Worm (Caenorhabditis elegans) whole organism, midembryonic: ENCODE measurements around the gene scd-1.

Source experiments
- T22C8.4 ChIP-seq: fragments of 200-800 bp; sonication (Bioruptor generic); IDR thresholded peaks from 2 replicates; pipeline ENCODE4 v1.3.6; 2022; ENCODE audit warnings: missing genetic modification characterization, missing compliant biosample characterization
- cog-1 ChIP-seq: sonication (generic microtip); optimal IDR thresholded peaks from 2 replicates; lab custom pipeline; 2016; ENCODE audit warnings: missing genetic modification characterization, missing compliant biosample characterization
- flt-1 ChIP-seq: fragments of 200-800 bp; sonication (Bioruptor generic); IDR thresholded peaks from 2 replicates; pipeline ENCODE4 v1.3.6; 2022; ENCODE audit warnings: missing genetic modification characterization, missing compliant biosample characterization
- klf-2 ChIP-seq: fragments of 200-800 bp; sonication (Bioruptor generic); conservative IDR thresholded peaks from 2 replicates; pipeline ENCODE4 v1.3.6; 2022; ENCODE audit warnings: missing genetic modification reagents, missing genetic modification characterization, missing compliant biosample characterization
- med-1 ChIP-seq: sonication (generic microtip); optimal IDR thresholded peaks from 2 replicates; lab custom pipeline; 2017; ENCODE audit warnings: missing genetic modification characterization, mild to moderate bottlenecking, missing compliant biosample characterization, antibody characterized with exemption, missing genetic modification reagents; ENCODE audit not compliant: insufficient read depth
- ref-1 ChIP-seq: fragments of 200-800 bp; sonication (Bioruptor generic); conservative IDR thresholded peaks from 2 replicates; pipeline ENCODE4 v1.3.6; 2022; ENCODE audit warnings: missing genetic modification reagents, missing genetic modification characterization, missing compliant biosample characterization
- tab-1 ChIP-seq: fragments of 200-800 bp; sonication (Bioruptor generic); IDR thresholded peaks from 2 replicates; pipeline ENCODE4 v1.3.6; 2022; ENCODE audit warnings: missing genetic modification characterization, missing compliant biosample characterization
- ztf-23 ChIP-seq: fragments of 200-800 bp; sonication (Bioruptor generic); IDR thresholded peaks from 2 replicates; pipeline ENCODE4 v1.3.6; 2022; ENCODE audit warnings: missing genetic modification reagents, missing genetic modification characterization, missing compliant biosample characterization
- ztf-29 ChIP-seq: fragments of 200-800 bp; sonication (Bioruptor generic); IDR thresholded peaks from 2 replicates; pipeline ENCODE4 v1.3.6; 2022; ENCODE audit warnings: missing genetic modification reagents, missing genetic modification characterization, missing compliant biosample characterization

The scd-1 gene

DNA sequence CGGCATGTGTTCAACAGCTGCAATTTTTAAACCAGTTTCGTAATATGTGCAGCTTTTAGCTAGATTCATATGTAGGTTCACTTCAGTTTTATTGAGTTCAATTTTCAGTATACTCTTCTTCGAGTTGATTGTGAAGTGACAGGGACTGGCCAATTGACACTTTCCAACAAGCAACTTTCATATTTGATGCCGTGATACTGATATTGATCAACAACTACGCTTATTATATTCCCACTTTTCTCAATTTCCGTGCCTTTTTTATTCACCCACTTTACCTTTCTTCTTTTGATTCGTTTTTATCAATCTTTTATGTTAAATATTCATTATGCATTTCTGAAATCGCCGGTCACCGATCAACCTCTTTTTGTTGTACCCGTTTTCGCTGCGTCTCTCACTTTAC is 41.5 kb downstream of the scd-1 start:
- no peak for TF ChIP-seq ztf-29 (GFP tag; lab: Robert Waterston, UW)

ce11 chrX:12480447-12480998 is 45.1 kb downstream of the scd-1 start, which contains the start of gene atf-6:
Gene atf-6, plus strand, starts transcription at chrX:12480948.
- peak; percentile 74 for TF ChIP-seq flt-1 (GFP tag; lab: Robert Waterston, UW)
- TF ChIP-seq T22C8.4 = no peak
- TF ChIP-seq tab-1 (GFP tag; lab: Robert Waterston, UW) = 0 out of 2 replicates have a peak, but pooled peaks have one; percentile 69
- 0 out of 2 replicates have a peak, but pooled peaks have one; percentile 50 for TF ChIP-seq ztf-23 (GFP tag; lab: Robert Waterston, UW)
- TF ChIP-seq ztf-29 (GFP tag; lab: Robert Waterston, UW) = no peak
- TF ChIP-seq ref-1 = 0 out of 2 replicates have a peak, but pooled peaks have one; percentile 37
- TF ChIP-seq cog-1 (tag; lab: Kevin White, UChicago) = peak; percentile 63
- no peak for TF ChIP-seq klf-2

ce11 chrX:12479027-12479426 is 46.6 kb downstream of the scd-1 start:
- TF ChIP-seq klf-2 (no peak), ztf-23 (GFP tag; lab: Robert Waterston, UW) (no peak), cog-1 (tag; lab: Kevin White, UChicago) (no peak), tab-1 (GFP tag; lab: Robert Waterston, UW) (no peak), ztf-29 (GFP tag; lab: Robert Waterston, UW) (no peak), flt-1 (GFP tag; lab: Robert Waterston, UW) (no peak), ref-1 (no peak), med-1 (GFP tag; lab: Kevin White, UChicago) (no peak), T22C8.4 (no peak)

ce11 chrX:12478465-12478864 is 47.1 kb downstream of the scd-1 start:
- TF ChIP-seq klf-2 (no peak), T22C8.4 (no peak), flt-1 (GFP tag; lab: Robert Waterston, UW) (no peak), tab-1 (GFP tag; lab: Robert Waterston, UW) (no peak), med-1 (GFP tag; lab: Kevin White, UChicago) (no peak), ztf-29 (GFP tag; lab: Robert Waterston, UW) (no peak), cog-1 (tag; lab: Kevin White, UChicago) (no peak), ztf-23 (GFP tag; lab: Robert Waterston, UW) (no peak), ref-1 (no peak)

DNA sequence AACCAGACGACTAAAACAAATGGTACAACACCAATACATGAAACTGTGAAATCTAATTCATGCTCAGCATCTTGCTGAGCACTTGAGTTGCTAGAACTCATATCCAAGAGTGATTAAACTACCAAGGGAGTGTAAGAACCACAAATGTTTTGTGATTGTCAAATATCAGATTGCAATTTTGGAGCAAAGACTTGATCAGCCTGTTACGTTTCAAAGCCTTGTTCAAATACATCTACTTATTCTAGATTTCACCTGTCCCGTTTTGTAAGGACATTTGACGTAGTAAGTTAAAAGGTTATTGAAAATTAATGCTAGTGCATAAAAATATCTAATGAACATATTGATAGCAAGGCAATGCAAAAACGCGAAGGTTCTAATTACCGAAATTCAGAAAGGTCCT is 48.2 kb downstream of the scd-1 start, which contains the start of gene F45E6.1:
Gene F45E6.1, minus strand, starts transcription at position 101 of the 400 bp plus-strand sequence.
- TF ChIP-seq klf-2 = no peak
- no peak for TF ChIP-seq cog-1 (tag; lab: Kevin White, UChicago)
- TF ChIP-seq ztf-23 (GFP tag; lab: Robert Waterston, UW) = no peak
- TF ChIP-seq med-1 (GFP tag; lab: Kevin White, UChicago) = no peak
- TF ChIP-seq T22C8.4 = no peak

- TF ChIP-seq cog-1 (tag; lab: Kevin White, UChicago) = no peak
- no peak for TF ChIP-seq ztf-29 (GFP tag; lab: Robert Waterston, UW)
- no peak for TF ChIP-seq klf-2
- no peak for TF ChIP-seq ref-1
- TF ChIP-seq flt-1 (GFP tag; lab: Robert Waterston, UW) = no peak
- no peak for TF ChIP-seq T22C8.4
- no peak for TF ChIP-seq ztf-23 (GFP tag; lab: Robert Waterston, UW)
- no peak for TF ChIP-seq med-1 (GFP tag; lab: Kevin White, UChicago)
- TF ChIP-seq tab-1 (GFP tag; lab: Robert Waterston, UW) = no peak
Measured at ce11 chrX:12476412-12476811, 49.2 kb downstream of the scd-1 start.

- TF ChIP-seq klf-2 (no peak), med-1 (GFP tag; lab: Kevin White, UChicago) (no peak), cog-1 (tag; lab: Kevin White, UChicago) (no peak), ref-1 (no peak), ztf-29 (GFP tag; lab: Robert Waterston, UW) (no peak), tab-1 (GFP tag; lab: Robert Waterston, UW) (no peak), T22C8.4 (no peak), ztf-23 (GFP tag; lab: Robert Waterston, UW) (no peak), flt-1 (GFP tag; lab: Robert Waterston, UW) (no peak)
Measured at ce11 chrX:12472232-12472631, 53.4 kb downstream of the scd-1 start.

- TF ChIP-seq tab-1 (GFP tag; lab: Robert Waterston, UW) = no peak
- TF ChIP-seq cog-1 (tag; lab: Kevin White, UChicago) = no peak
- TF ChIP-seq med-1 (GFP tag; lab: Kevin White, UChicago) = no peak
- no peak for TF ChIP-seq ref-1
- TF ChIP-seq flt-1 (GFP tag; lab: Robert Waterston, UW) = no peak
- no peak for TF ChIP-seq ztf-23 (GFP tag; lab: Robert Waterston, UW)
- no peak for TF ChIP-seq ztf-29 (GFP tag; lab: Robert Waterston, UW)
- TF ChIP-seq klf-2 = no peak
- TF ChIP-seq T22C8.4 = no peak
Measured at ce11 chrX:12469846-12470245, 55.7 kb downstream of the scd-1 start.

DNA sequence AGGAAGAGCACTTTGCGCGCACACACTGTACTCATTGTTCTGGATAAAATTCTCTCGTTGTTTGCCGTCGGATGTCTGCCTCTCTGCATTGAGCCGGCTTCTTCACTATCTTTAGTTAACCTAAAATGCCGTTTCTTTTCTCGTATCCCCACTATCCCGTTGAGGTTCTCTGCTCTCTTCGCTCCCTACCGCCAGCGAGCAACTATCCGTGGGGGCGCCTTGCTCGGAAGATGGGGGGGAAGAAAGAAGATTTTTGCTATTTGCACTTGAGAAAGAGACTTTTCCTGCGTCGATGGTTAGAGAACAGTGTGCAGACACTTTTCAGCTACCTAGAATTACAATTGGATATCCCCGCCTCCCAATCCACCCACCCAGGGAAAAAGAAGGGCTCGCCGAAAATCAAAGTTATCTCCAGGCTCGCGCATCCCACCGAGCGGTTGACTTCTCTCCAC is 57.9 kb downstream of the scd-1 start, which contains the start of gene myo-2:
Gene myo-2, plus strand, starts transcription at position 402 of the 452 bp plus-strand sequence.
- no peak for TF ChIP-seq ref-1
- 0 out of 2 replicates have a peak, but pooled peaks have one; percentile 39 for TF ChIP-seq tab-1 (GFP tag; lab: Robert Waterston, UW)
- TF ChIP-seq ztf-23 (GFP tag; lab: Robert Waterston, UW) = no peak
- no peak for TF ChIP-seq klf-2
- TF ChIP-seq flt-1 (GFP tag; lab: Robert Waterston, UW) = no peak

ce11 chrX:12466769-12467168 is 58.8 kb downstream of the scd-1 start, which contains the start of gene cdf-2:
Gene cdf-2, minus strand, starts transcription at chrX:12466917.
- TF ChIP-seq med-1 (GFP tag; lab: Kevin White, UChicago) (no peak), ref-1 (no peak), cog-1 (tag; lab: Kevin White, UChicago) (no peak), ztf-23 (GFP tag; lab: Robert Waterston, UW) (no peak), klf-2 (no peak), tab-1 (GFP tag; lab: Robert Waterston, UW) (no peak), T22C8.4 (no peak), flt-1 (GFP tag; lab: Robert Waterston, UW) (no peak)
